Worm (Caenorhabditis elegans): ENCODE measurements around the gene rep-1.

ce11 chrIII:1619442-1619841, 49.3 kb downstream of the rep-1 start, which contains the start of gene hsp-60:
- TF ChIP-seq pha-4 (tag; optimal IDR thresholded peaks at IDR 0.05) = no peak
- no peak for TF ChIP-seq snpc-1.1 (tag; optimal IDR thresholded peaks at IDR 0.05; ENCODE audit: insufficient read depth)
- TF ChIP-seq snpc-4 (GFP tag; optimal IDR thresholded peaks at IDR 0.05) = no peak
- TF ChIP-seq snpc-4 (tag; optimal IDR thresholded peaks at IDR 0.05) = no peak

Data from whole organism, young adult.